Fruit fly (Drosophila melanogaster): ENCODE results near the gene CG10853.

CG10853 gene

DNA sequence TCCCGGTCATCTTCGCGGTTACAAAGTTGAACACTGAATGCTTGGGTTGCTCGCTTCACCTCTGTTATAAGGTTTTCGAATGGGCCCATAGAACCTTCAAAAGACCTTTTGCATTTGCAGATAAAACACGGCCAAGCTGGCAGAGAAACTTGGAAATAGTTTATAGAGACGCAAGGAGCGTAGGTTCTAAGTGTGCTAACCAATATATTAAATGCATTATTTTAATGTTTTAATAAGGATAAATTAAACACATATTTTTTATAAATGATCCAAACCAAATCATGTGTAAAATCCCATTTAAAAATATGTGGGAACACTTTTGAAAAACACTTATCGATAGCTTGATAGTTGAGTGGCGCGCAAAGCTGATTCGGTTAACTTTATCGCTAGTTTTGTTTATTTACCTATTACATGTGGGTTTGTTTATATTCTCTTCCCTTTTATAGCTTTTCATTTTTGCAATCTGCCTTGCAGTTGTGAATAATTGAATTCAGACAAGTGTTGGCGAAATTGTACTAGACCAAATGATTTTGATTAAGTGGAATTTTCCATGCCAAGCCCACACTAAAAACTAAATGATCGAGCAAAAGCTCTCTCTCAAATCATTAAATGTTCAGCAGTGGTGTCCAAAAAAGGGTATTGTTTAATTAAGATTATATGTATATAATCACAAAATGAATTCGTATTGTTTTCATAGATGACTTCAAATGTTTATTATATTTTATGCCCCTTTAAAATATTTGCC is 7.4 kb upstream of the CG10853 start, which contains the start of gene CG12766 (continued):
- TF ChIP-seq Dref (GFP tag; IDR thresholded peaks at IDR 0.05), result peak; percentile 48
- peak; percentile 32 for TF ChIP-seq Fer1 (GFP tag; optimal IDR thresholded peaks at IDR 0.05)
- TF ChIP-seq vnd (GFP tag; IDR thresholded peaks at IDR 0.05; ENCODE audit: partially characterized antibody), result peak; percentile 33; the same call in 1 of the 3 replicates
- 0 out of 2 replicates have a peak, but pooled peaks have one; percentile 28 for TF ChIP-seq Drgx (GFP tag; IDR thresholded peaks at IDR 0.05)
- 0 out of 3 replicates have a peak, but pooled peaks have one; percentile 47 for TF ChIP-seq zen2 (GFP tag; IDR thresholded peaks at IDR 0.05; ENCODE audit: partially characterized antibody)
- peak; percentile 76 for TF ChIP-seq E2f2 (GFP tag; IDR thresholded peaks at IDR 0.05)
- TF ChIP-seq scrt (GFP tag; optimal IDR thresholded peaks at IDR 0.05), result peak; percentile 1
- TF ChIP-seq sna (GFP tag; IDR thresholded peaks at IDR 0.05; ENCODE audit: partially characterized antibody), result peak; percentile 62
- no peak for TF ChIP-seq CG8290 (GFP tag; optimal IDR thresholded peaks at IDR 0.05)
- peak in 1 of 2 experiments; percentile 33 for TF ChIP-seq CG8290 (tag; optimal IDR thresholded peaks at IDR 0.05)
- TF ChIP-seq slbo (GFP tag; IDR thresholded peaks at IDR 0.05), result peak; percentile 29; the same call in 1 of the 2 replicates
- TF ChIP-seq Rfx (GFP tag; IDR thresholded peaks at IDR 0.05), result peak; percentile 53; the same call in 1 of the 2 replicates
- TF ChIP-seq unc-4 (GFP tag; IDR thresholded peaks at IDR 0.05; ENCODE audit: partially characterized antibody), result 0 out of 2 replicates have a peak, but pooled peaks have one; percentile 43
- TF ChIP-seq CG34422 (GFP tag; IDR thresholded peaks at IDR 0.05), result no peak
- 0 out of 2 replicates have a peak, but pooled peaks have one; percentile 6 for TF ChIP-seq CG14441 (GFP tag; IDR thresholded peaks at IDR 0.05)
- TF ChIP-seq CG1603 (tag; optimal IDR thresholded peaks at IDR 0.05), result no peak
- peak; percentile 16 for TF ChIP-seq Meics (GFP tag; optimal IDR thresholded peaks at IDR 0.05)
- peak; percentile 35 for TF ChIP-seq gfzf (GFP tag; optimal IDR thresholded peaks at IDR 0.05)
- TF ChIP-seq ham (GFP tag; IDR thresholded peaks at IDR 0.05), result no peak
- TF ChIP-seq CG2116 (GFP tag; optimal IDR thresholded peaks at IDR 0.05), result peak; percentile 38
- TF ChIP-seq Side (GFP tag; optimal IDR thresholded peaks at IDR 0.05), result no peak
- peak; percentile 66; the same call in 1 of the 2 replicates for TF ChIP-seq nerfin-2 (GFP tag; IDR thresholded peaks at IDR 0.05; ENCODE audit: partially characterized antibody)
- peak; percentile 23; the same call in 1 of the 3 replicates for TF ChIP-seq dysf (GFP tag; IDR thresholded peaks at IDR 0.05)
- TF ChIP-seq luna (GFP tag; optimal IDR thresholded peaks at IDR 0.05), result no peak
- peak; percentile 11 for TF ChIP-seq CG10147 (GFP tag; optimal IDR thresholded peaks at IDR 0.05)
- TF ChIP-seq tgo (GFP tag; IDR thresholded peaks at IDR 0.05), result peak; percentile 23; the same call in 1 of the 3 replicates
- 0 out of 3 replicates have a peak, but pooled peaks have one; percentile 26 for TF ChIP-seq zfh1 (GFP tag; IDR thresholded peaks at IDR 0.05)
- TF ChIP-seq pan (optimal IDR thresholded peaks at IDR 0.05), result no peak
- TF ChIP-seq pan (GFP tag; optimal IDR thresholded peaks at IDR 0.05 in 1 of 2, IDR thresholded peaks at IDR 0.05 in 1 of 2), result peak in 1 of 2 experiments; percentile 24
- TF ChIP-seq CG30403 (GFP tag; optimal IDR thresholded peaks at IDR 0.05), result no peak
- peak; percentile 43 for TF ChIP-seq lab (GFP tag; optimal IDR thresholded peaks at IDR 0.05)
- TF ChIP-seq Fer3 (tag; optimal IDR thresholded peaks at IDR 0.05), result peak; percentile 40
- TF ChIP-seq Hmr (GFP tag; optimal IDR thresholded peaks at IDR 0.05), result peak; percentile 5
- TF ChIP-seq Hmx (GFP tag; optimal IDR thresholded peaks at IDR 0.05), result no peak
- TF ChIP-seq Doc2 (GFP tag; IDR thresholded peaks at IDR 0.05), result no peak
- peak; percentile 70 for TF ChIP-seq bbx (GFP tag; IDR thresholded peaks at IDR 0.05; ENCODE audit: partially characterized antibody)
- TF ChIP-seq Bgb (GFP tag; IDR thresholded peaks at IDR 0.05; ENCODE audit: partially characterized antibody), result peak; percentile 65; the same call in 1 of the 2 replicates
- TF ChIP-seq CG2678 (tag; optimal IDR thresholded peaks at IDR 0.05), result peak; percentile 56
- TF ChIP-seq Doc3 (GFP tag; IDR thresholded peaks at IDR 0.05; ENCODE audit: partially characterized antibody), result peak; percentile 38; the same call in 2 of the 3 replicates
- peak; percentile 29; the same call in 1 of the 2 replicates for TF ChIP-seq peb (GFP tag; IDR thresholded peaks at IDR 0.05)
- TF ChIP-seq CG34224 (GFP tag; IDR thresholded peaks at IDR 0.05; ENCODE audit: partially characterized antibody), result peak; percentile 75
- peak; percentile 44 for TF ChIP-seq CG18599 (GFP tag; optimal IDR thresholded peaks at IDR 0.05)
- no peak for TF ChIP-seq CG3838 (GFP tag; optimal IDR thresholded peaks at IDR 0.05)
- TF ChIP-seq CG13287 (GFP tag; IDR thresholded peaks at IDR 0.05; ENCODE audit: partially characterized antibody), result peak; percentile 76
- TF ChIP-seq grau (tag; optimal IDR thresholded peaks at IDR 0.05), result peak; percentile 36
- no peak for TF ChIP-seq Bteb2 (GFP tag; optimal IDR thresholded peaks at IDR 0.05)
- 0 out of 2 replicates have a peak, but pooled peaks have one; percentile 5 for TF ChIP-seq vvl (GFP tag; IDR thresholded peaks at IDR 0.05)
